Worm (Caenorhabditis elegans) whole organism, L4 larva: ENCODE measurements around the gene F42A9.9.

Experiments used
- D1046.2 ChIP-seq: fragments of 200-800 bp; sonication (Bioruptor generic); IDR thresholded peaks from 2 replicates; pipeline ENCODE4 v1.3.6; 2022; ENCODE audit warnings: missing genetic modification characterization, missing compliant biosample characterization
- F10B5.3 ChIP-seq: sonication (generic microtip); optimal IDR thresholded peaks from 2 replicates; lab custom pipeline; 2016; ENCODE audit warnings: mild to moderate bottlenecking, missing genetic modification characterization, missing compliant biosample characterization
- F44E2.7 ChIP-seq: fragments of 200-800 bp; sonication (Bioruptor generic); IDR thresholded peaks from 2 replicates; pipeline ENCODE4 v2.1.2; 2022; ENCODE audit warnings: missing genetic modification characterization, missing compliant biosample characterization
- T26A8.4 ChIP-seq: fragments of 200-800 bp; sonication (Bioruptor generic); IDR thresholded peaks from 2 replicates; pipeline ENCODE4 v1.3.6; 2022; ENCODE audit warnings: missing genetic modification characterization, missing compliant biosample characterization
- Y105C5A.15 ChIP-seq: fragments of 200-800 bp; sonication (Bioruptor generic); IDR thresholded peaks from 2 replicates; pipeline ENCODE4 v1.3.6; 2022; ENCODE audit warnings: missing genetic modification characterization, missing compliant biosample characterization
- ZK546.5 ChIP-seq, 2 experiments: sonication (generic microtip); optimal IDR thresholded peaks; 2 replicates each; lab custom pipeline; 2017; ENCODE audit warnings: missing biosample characterization in 2 of 2, missing genetic modification characterization in 2 of 2
- attf-4 ChIP-seq: sonication (generic microtip); optimal IDR thresholded peaks from 3 replicates; lab custom pipeline; 2017; ENCODE audit warnings: missing biosample characterization, missing genetic modification characterization
- ceh-28 ChIP-seq: fragments of 150-350 bp; optimal IDR thresholded peaks from 2 replicates; lab custom pipeline; 2014; ENCODE audit warnings: missing biosample characterization, missing genetic modification reagents, missing genetic modification characterization
- ceh-44 ChIP-seq: fragments of 200-800 bp; sonication (Bioruptor generic); IDR thresholded peaks from 2 replicates; pipeline ENCODE4 v1.3.6; 2022; ENCODE audit warnings: missing genetic modification reagents, missing genetic modification characterization, missing compliant biosample characterization
- daf-12 ChIP-seq: fragments of 150-350 bp; optimal IDR thresholded peaks from 2 replicates; lab custom pipeline; 2014; ENCODE audit warnings: missing biosample characterization, missing genetic modification reagents, missing genetic modification characterization
- daf-19 ChIP-seq: fragments of 200-800 bp; sonication (Bioruptor generic); conservative IDR thresholded peaks from 2 replicates; pipeline ENCODE4 v1.3.6; 2022; ENCODE audit warnings: missing genetic modification characterization, missing compliant biosample characterization
- dmd-6 ChIP-seq: fragments of 200-800 bp; sonication (Bioruptor generic); IDR thresholded peaks from 2 replicates; pipeline ENCODE4 v1.3.6; 2022; ENCODE audit warnings: missing genetic modification reagents, missing genetic modification characterization, missing compliant biosample characterization
- duxl-1 ChIP-seq: sonication (generic microtip); optimal IDR thresholded peaks from 2 replicates; lab custom pipeline; 2016; ENCODE audit warnings: mild to moderate bottlenecking, missing genetic modification characterization, moderate library complexity, missing compliant biosample characterization; ENCODE audit not compliant: poor library complexity
- egl-27 ChIP-seq: sonication (generic microtip); optimal IDR thresholded peaks from 3 replicates; lab custom pipeline; 2017; ENCODE audit warnings: missing biosample characterization, missing genetic modification reagents, missing genetic modification characterization
- gei-8 ChIP-seq: fragments of 200-800 bp; sonication (Bioruptor generic); optimal IDR thresholded peaks from 2 replicates; lab custom pipeline; 2018; ENCODE audit warnings: mild to moderate bottlenecking, missing genetic modification characterization, missing compliant biosample characterization
- hlh-30 ChIP-seq: sonication (generic microtip); optimal IDR thresholded peaks from 2 replicates; lab custom pipeline; 2017; ENCODE audit warnings: antibody characterized with exemption, mild to moderate bottlenecking, missing genetic modification characterization, missing compliant biosample characterization; ENCODE audit not compliant: insufficient read depth
- hmg-1.1 ChIP-seq: fragments of 200-800 bp; sonication (Bioruptor generic); IDR thresholded peaks from 2 replicates; pipeline ENCODE4 v1.3.6; 2022; ENCODE audit warnings: missing genetic modification reagents, missing genetic modification characterization, missing compliant biosample characterization
- lim-7 ChIP-seq: fragments of 200-800 bp; sonication (Bioruptor generic); IDR thresholded peaks from 2 replicates; pipeline ENCODE4 v1.3.6; 2022; ENCODE audit warnings: missing genetic modification characterization, missing compliant biosample characterization
- lin-1 ChIP-seq: fragments of 200-800 bp; sonication (Bioruptor generic); IDR thresholded peaks from 2 replicates; pipeline ENCODE4 v1.3.6; 2022; ENCODE audit warnings: missing genetic modification reagents, missing genetic modification characterization, missing compliant biosample characterization
- lin-38 ChIP-seq: fragments of 200-800 bp; sonication (Bioruptor generic); IDR thresholded peaks from 2 replicates; pipeline ENCODE4 v1.3.6; 2022; ENCODE audit warnings: missing genetic modification reagents, missing genetic modification characterization, missing compliant biosample characterization
- lir-3 ChIP-seq: sonication (generic microtip); optimal IDR thresholded peaks from 2 replicates; lab custom pipeline; 2016; ENCODE audit warnings: mild to moderate bottlenecking, missing genetic modification characterization, missing compliant biosample characterization
- lsy-2 ChIP-seq, 2 experiments: fragments of 150-350 bp in 1 of 2; sonication (generic microtip) in 1 of 2; optimal IDR thresholded peaks; 2 replicates each; lab custom pipeline; 2014 to 2017; ENCODE audit warnings: missing biosample characterization in 2 of 2, missing genetic modification characterization in 2 of 2
- madf-9 ChIP-seq: fragments of 200-800 bp; sonication (Bioruptor generic); conservative IDR thresholded peaks from 2 replicates; pipeline ENCODE4 v1.3.6; 2022; ENCODE audit warnings: missing genetic modification reagents, missing genetic modification characterization, missing compliant biosample characterization
- mdl-1 ChIP-seq, 2 experiments: fragments of 150-350 bp in 1 of 2; sonication (generic microtip) in 1 of 2; optimal IDR thresholded peaks; 2 replicates each; lab custom pipeline; 2014 to 2017; ENCODE audit warnings: missing biosample characterization in 2 of 2, missing genetic modification characterization in 2 of 2
- mdt-29 ChIP-seq: fragments of 200-800 bp; sonication (Bioruptor generic); IDR thresholded peaks from 2 replicates; pipeline ENCODE4 v1.3.6; 2022; ENCODE audit warnings: missing genetic modification reagents, missing genetic modification characterization, missing compliant biosample characterization
- nhr-102 ChIP-seq: sonication (generic microtip); optimal IDR thresholded peaks from 2 replicates; lab custom pipeline; 2016; ENCODE audit warnings: mild to moderate bottlenecking, missing genetic modification characterization, moderate library complexity, missing compliant biosample characterization
- nhr-237 ChIP-seq: sonication (generic microtip); optimal IDR thresholded peaks from 2 replicates; lab custom pipeline; 2017; ENCODE audit warnings: missing biosample characterization, missing genetic modification characterization
- nhr-28 ChIP-seq: fragments of 150-350 bp; optimal IDR thresholded peaks from 2 replicates; lab custom pipeline; 2014; ENCODE audit warnings: missing biosample characterization, missing genetic modification characterization
- nhr-41 ChIP-seq: fragments of 200-800 bp; sonication (Bioruptor generic); IDR thresholded peaks from 2 replicates; pipeline ENCODE4 v1.3.6; 2022; ENCODE audit warnings: missing genetic modification reagents, missing genetic modification characterization, missing compliant biosample characterization
- nhr-77 ChIP-seq: fragments of 150-350 bp; optimal IDR thresholded peaks from 2 replicates; lab custom pipeline; 2014; ENCODE audit warnings: missing biosample characterization, missing genetic modification characterization
- rbr-2 ChIP-seq: sonication (generic microtip); optimal IDR thresholded peaks from 2 replicates; lab custom pipeline; 2016; ENCODE audit warnings: missing genotype, missing genetic modification characterization, missing compliant biosample characterization
- saeg-2 ChIP-seq: fragments of 200-800 bp; sonication (Bioruptor generic); IDR thresholded peaks from 2 replicates; pipeline ENCODE4 v1.3.6; 2022; ENCODE audit warnings: missing genetic modification reagents, missing genetic modification characterization, missing compliant biosample characterization
- snpc-4 ChIP-seq: fragments of 150-350 bp; optimal IDR thresholded peaks from 2 replicates; lab custom pipeline; 2014; ENCODE audit warnings: missing biosample characterization, missing genetic modification characterization
- spr-1 ChIP-seq: sonication (generic microtip); optimal IDR thresholded peaks from 2 replicates; lab custom pipeline; 2016; ENCODE audit warnings: mild to moderate bottlenecking, missing genetic modification characterization, missing compliant biosample characterization
- tra-1 ChIP-seq: fragments of 200-800 bp; sonication (Bioruptor generic); IDR thresholded peaks from 2 replicates; pipeline ENCODE4 v1.3.6; 2022; ENCODE audit warnings: missing genetic modification reagents, missing genetic modification characterization, missing compliant biosample characterization
- unc-62 ChIP-seq, 3 experiments: fragments of 150-350 bp in 1 of 3; sonication (generic microtip); optimal IDR thresholded peaks in 2 of 3; peaks in 1 of 3; 1 replicate in 1 of 3; 2 replicates in 2 of 3; lab custom pipeline; 2014 to 2017; ENCODE audit warnings: missing biosample characterization in 3 of 3, missing genetic modification characterization in 3 of 3, missing genetic modification reagents in 3 of 3, missing genotype in 1 of 3
- zag-1 ChIP-seq: fragments of 150-350 bp; optimal IDR thresholded peaks from 2 replicates; lab custom pipeline; 2014; ENCODE audit warnings: missing biosample characterization, missing genetic modification characterization
- ztf-11 ChIP-seq: fragments of 150-350 bp; optimal IDR thresholded peaks from 2 replicates; lab custom pipeline; 2014; ENCODE audit warnings: missing biosample characterization, missing genetic modification characterization

Gene F42A9.9

ce11 chrIV:8602877-8603276 lies 35.8 kb downstream of the F42A9.9 start, which contains the start of gene Y59H11AR.10:
Gene Y59H11AR.10, plus strand, starts transcription at chrIV:8603177.
- TF ChIP-seq ceh-44 (no peak), lin-1 (GFP tag; lab: Robert Waterston, UW) (no peak), daf-12 (tag; lab: Kevin White, UChicago) (no peak), lir-3 (tag; lab: Kevin White, UChicago) (no peak), lim-7 (GFP tag; lab: Robert Waterston, UW) (no peak), nhr-77 (no peak), unc-62 (GFP tag; optimal IDR thresholded peaks at IDR 0.05 in 1 of 2; lab: Kevin White, UChicago) (no peak), unc-62 (tag; optimal IDR thresholded peaks at IDR 0.05; lab: Kevin White, UChicago) (no peak), nhr-237 (tag; lab: Kevin White, UChicago) (no peak), F10B5.3 (tag; lab: Kevin White, UChicago) (no peak), D1046.2 (no peak), gei-8 (GFP tag; lab: Kevin White, UChicago) (no peak), nhr-41 (GFP tag; lab: Robert Waterston, UW) (no peak), T26A8.4 (no peak), tra-1 (GFP tag; lab: Robert Waterston, UW) (no peak), zag-1 (tag; lab: Kevin White, UChicago) (no peak), saeg-2 (GFP tag; lab: Robert Waterston, UW) (no peak)

ce11 chrIV:8600712-8601330 lies 37.8 kb downstream of the F42A9.9 start, which contains the start of gene Y59H11AR.4:
Gene Y59H11AR.4, minus strand, starts transcription at chrIV:8600762.
- TF ChIP-seq dmd-6 (GFP tag; lab: Robert Waterston, UW) (no peak), mdl-1 (tag; optimal IDR thresholded peaks at IDR 0.05; lab: Kevin White, UChicago) (no peak), nhr-28 (tag; lab: Kevin White, UChicago) (peak; percentile 70), spr-1 (tag; lab: Kevin White, UChicago) (no peak), ceh-28 (tag; lab: Kevin White, UChicago) (no peak), unc-62 (GFP tag; optimal IDR thresholded peaks at IDR 0.05 in 1 of 2; lab: Kevin White, UChicago) (peak in 1 of 2 experiments; percentile 15), unc-62 (tag; optimal IDR thresholded peaks at IDR 0.05; lab: Kevin White, UChicago) (no peak), attf-4 (tag; lab: Kevin White, UChicago) (no peak), hlh-30 (tag; lab: Kevin White, UChicago) (peak; percentile 2)

ce11 chrIV:8597504-8597903 lies 41.2 kb downstream of the F42A9.9 start:
- TF ChIP-seq mdt-29 (GFP tag; lab: Robert Waterston, UW) (no peak), snpc-4 (tag; lab: Kevin White, UChicago) (no peak), egl-27 (tag; lab: Kevin White, UChicago) (no peak), lin-38 (GFP tag; lab: Robert Waterston, UW) (no peak), ztf-11 (no peak), hmg-1.1 (GFP tag; lab: Robert Waterston, UW) (peak; percentile 45; the same call in 1 of the 2 replicates), ZK546.5 (tag; optimal IDR thresholded peaks at IDR 0.05; lab: Kevin White, UChicago) (no peak), lsy-2 (tag; optimal IDR thresholded peaks at IDR 0.05; lab: Kevin White, UChicago) (peak in 1 of 2 experiments; percentile 12), duxl-1 (tag; lab: Kevin White, UChicago) (peak; percentile 91), Y105C5A.15 (no peak), F44E2.7 (no peak), T26A8.4 (no peak), madf-9 (no peak), daf-19 (GFP tag; lab: Robert Waterston, UW) (no peak), rbr-2 (tag; lab: Kevin White, UChicago) (peak; percentile 7), unc-62 (GFP tag; optimal IDR thresholded peaks at IDR 0.05 in 1 of 2; lab: Kevin White, UChicago) (peak in 1 of 2 experiments; percentile 28), unc-62 (tag; optimal IDR thresholded peaks at IDR 0.05; lab: Kevin White, UChicago) (no peak), D1046.2 (no peak), nhr-102 (tag; lab: Kevin White, UChicago) (no peak)
